Fruit fly (Drosophila melanogaster): ENCODE results near the gene LysS.

LysS gene

dm6 chr3L:1202588-1203195 is 24.9 kb upstream of the LysS start, which contains the start of gene meep:
TSS of gene meep (minus strand) at chr3L:1203036.
- TF ChIP-seq CG4318 (GFP tag; optimal IDR thresholded peaks at IDR 0.05) (no peak), svp (GFP tag) (peak; percentile 70), lz (GFP tag; optimal IDR thresholded peaks at IDR 0.05) (no peak), ss (GFP tag; optimal IDR thresholded peaks at IDR 0.05) (no peak), Eip78C (GFP tag) (no peak), CG11762 (GFP tag; optimal IDR thresholded peaks at IDR 0.05; ENCODE audit: insufficient read depth) (no peak), Sox14 (GFP tag; optimal IDR thresholded peaks at IDR 0.05) (no peak), fd59A (GFP tag; optimal IDR thresholded peaks at IDR 0.05) (no peak), CG16779 (tag; optimal IDR thresholded peaks at IDR 0.05) (no peak)

DNA sequence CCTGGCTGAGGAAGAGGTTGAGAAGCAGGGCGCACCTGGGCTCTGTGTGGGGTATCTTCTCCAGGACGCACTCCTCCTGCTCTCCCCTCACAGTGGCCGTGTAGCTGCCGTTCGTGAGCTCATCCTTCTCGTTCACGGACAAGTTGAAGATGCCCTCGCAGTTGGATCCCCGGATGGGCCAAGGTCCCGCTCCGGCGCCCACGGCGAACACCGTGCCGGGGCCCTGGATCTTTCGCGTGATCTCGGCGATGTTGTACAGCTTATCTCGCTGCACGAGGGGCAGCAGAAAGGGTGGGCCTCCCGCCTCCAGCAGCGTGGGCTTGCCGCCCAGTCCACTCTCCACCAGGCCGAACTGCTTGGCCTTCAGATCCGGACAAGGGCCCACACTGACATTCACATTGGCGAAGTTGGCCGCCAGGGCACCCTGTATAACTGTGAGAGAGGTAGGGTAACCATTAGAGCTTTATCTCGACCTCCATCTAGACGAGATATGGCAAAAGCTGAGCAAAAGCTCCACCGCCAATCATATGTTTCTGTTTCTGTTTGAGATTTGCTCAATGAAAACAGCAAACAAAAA is 23.6 kb upstream of the LysS start:
- TF ChIP-seq vri (GFP tag; optimal IDR thresholded peaks at IDR 0.05) (no peak), CG6163 (GFP tag; IDR thresholded peaks at IDR 0.05) (peak; percentile 34; the same call in 1 of the 3 replicates), CG3032 (tag; optimal IDR thresholded peaks at IDR 0.05) (no peak)

- TF ChIP-seq Eip75B (GFP tag; optimal IDR thresholded peaks at IDR 0.05) (peak; percentile 5), Lpt (GFP tag; optimal IDR thresholded peaks at IDR 0.05) (no peak), Sox14 (GFP tag; optimal IDR thresholded peaks at IDR 0.05) (no peak), Eip93F (GFP tag; optimal IDR thresholded peaks at IDR 0.05) (no peak), Sox15 (GFP tag; optimal IDR thresholded peaks at IDR 0.05) (no peak), spab (GFP tag; optimal IDR thresholded peaks at IDR 0.05) (peak; percentile 8), CG11762 (GFP tag; optimal IDR thresholded peaks at IDR 0.05; ENCODE audit: insufficient read depth) (no peak), CG11902 (GFP tag; optimal IDR thresholded peaks at IDR 0.05) (peak; percentile 14), net (GFP tag; optimal IDR thresholded peaks at IDR 0.05) (peak; percentile 1), dac (GFP tag; optimal IDR thresholded peaks at IDR 0.05) (no peak), CG32006 (GFP tag; optimal IDR thresholded peaks at IDR 0.05) (peak; percentile 59), Sox102F (GFP tag; optimal IDR thresholded peaks at IDR 0.05) (no peak), svp (GFP tag) (peak; percentile 56), CG3032 (tag; optimal IDR thresholded peaks at IDR 0.05) (peak; percentile 44), CG3919 (GFP tag; optimal IDR thresholded peaks at IDR 0.05) (peak; percentile 37), CG4318 (GFP tag; optimal IDR thresholded peaks at IDR 0.05) (no peak), CG6854 (GFP tag; optimal IDR thresholded peaks at IDR 0.05) (no peak), Hr4 (GFP tag; optimal IDR thresholded peaks at IDR 0.05) (no peak), Eip78C (GFP tag) (peak; percentile 90), CG9139 (GFP tag; optimal IDR thresholded peaks at IDR 0.05) (peak; percentile 61), fd59A (GFP tag; optimal IDR thresholded peaks at IDR 0.05) (peak; percentile 33), topi (GFP tag; optimal IDR thresholded peaks at IDR 0.05) (peak; percentile 18), CG6792 (GFP tag; optimal IDR thresholded peaks at IDR 0.05) (peak; percentile 29), dsx (GFP tag; optimal IDR thresholded peaks at IDR 0.05; ENCODE audit: poor library complexity, severe bottlenecking) (peak; percentile 6), CG34406 (GFP tag; optimal IDR thresholded peaks at IDR 0.05) (peak; percentile 21), Hr38 (GFP tag; optimal IDR thresholded peaks at IDR 0.05) (no peak), Blimp-1 (GFP tag; optimal IDR thresholded peaks at IDR 0.05) (no peak), CG11294 (GFP tag; IDR thresholded peaks at IDR 0.05) (no peak), lz (GFP tag; optimal IDR thresholded peaks at IDR 0.05) (peak; percentile 24), CG1621 (tag; optimal IDR thresholded peaks at IDR 0.05) (peak; percentile 91), CG31627 (GFP tag; optimal IDR thresholded peaks at IDR 0.05) (no peak), CG6276 (GFP tag; optimal IDR thresholded peaks at IDR 0.05) (peak; percentile 3), acj6 (GFP tag; optimal IDR thresholded peaks at IDR 0.05) (peak; percentile 27), fkh (GFP tag; optimal IDR thresholded peaks at IDR 0.05) (peak; percentile 27), fd85E (GFP tag; optimal IDR thresholded peaks at IDR 0.05) (no peak), Hr39 (GFP tag; optimal IDR thresholded peaks at IDR 0.05) (peak; percentile 18), Gug (GFP tag; IDR thresholded peaks at IDR 0.05) (no peak), CG10669 (GFP tag; optimal IDR thresholded peaks at IDR 0.05) (peak; percentile 24), CG7368 (GFP tag; optimal IDR thresholded peaks at IDR 0.05) (no peak), CG16779 (tag; optimal IDR thresholded peaks at IDR 0.05) (no peak)
Observed at dm6 chr3L:1204674-1205547, 22.6 kb upstream of the LysS start, which contains the start of gene CG9119. TSS of gene CG9119 (minus strand) at chr3L:1204795.

All from whole organism, prepupa.